Fruit fly (Drosophila melanogaster): ENCODE results near the gene CG15258.

Gene CG15258

DNA sequence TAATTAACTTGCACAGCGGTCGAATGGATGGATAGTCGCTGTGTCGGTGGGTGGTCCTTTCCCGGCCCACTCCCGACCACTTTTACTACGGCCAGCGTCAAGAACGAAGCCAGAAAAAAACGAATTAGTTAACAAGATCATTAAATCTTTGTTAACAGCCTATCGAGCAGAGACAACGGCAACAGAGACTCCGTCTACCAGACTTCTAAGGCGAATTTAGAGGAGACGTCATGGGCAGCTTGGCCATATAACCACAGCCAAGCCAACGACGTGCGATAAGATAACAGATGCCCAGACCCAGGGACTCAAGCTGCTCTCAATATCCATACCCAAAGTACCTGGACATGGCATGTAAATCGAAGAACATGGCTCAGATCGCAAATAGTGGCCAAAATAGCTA lies 30.8 kb downstream of the CG15258 start:
- TF ChIP-seq cad (GFP tag; optimal IDR thresholded peaks at IDR 0.05) (peak; percentile 36), CG7987 (GFP tag; optimal IDR thresholded peaks at IDR 0.05) (no peak), Side (GFP tag; optimal IDR thresholded peaks at IDR 0.05) (no peak), CG18764 (GFP tag; optimal IDR thresholded peaks at IDR 0.05) (no peak), Ets65A (GFP tag) (peak; percentile 31), zen (tag; optimal IDR thresholded peaks at IDR 0.05) (peak; percentile 94)

- no peak for TF ChIP-seq Atf-2 (GFP tag; optimal IDR thresholded peaks at IDR 0.05)
- no peak for TF ChIP-seq CG33213 (GFP tag; optimal IDR thresholded peaks at IDR 0.05)
- TF ChIP-seq rib (GFP tag; IDR thresholded peaks at IDR 0.05): no peak
- no peak for TF ChIP-seq fd102C (GFP tag; optimal IDR thresholded peaks at IDR 0.05)
- no peak for TF ChIP-seq CG6765 (GFP tag; optimal IDR thresholded peaks at IDR 0.05)
- no peak for TF ChIP-seq Nf-YA (GFP tag; IDR thresholded peaks at IDR 0.05)
Measured at dm6 chr2L:15329382-15329781, 32.0 kb downstream of the CG15258 start.

- peak; percentile 21; the same call in 1 of the 2 replicates for TF ChIP-seq sisA (GFP tag; IDR thresholded peaks at IDR 0.05)
- no peak for TF ChIP-seq nom (GFP tag; optimal IDR thresholded peaks at IDR 0.05)
- no peak for TF ChIP-seq prd (optimal IDR thresholded peaks at IDR 0.05)
- peak; percentile 50; the same call in 2 of the 3 replicates for TF ChIP-seq prd (GFP tag; IDR thresholded peaks at IDR 0.05)
- peak in 1 of 2 experiments; percentile 4 for TF ChIP-seq bsh (GFP tag; optimal IDR thresholded peaks at IDR 0.05)
- TF ChIP-seq pan (optimal IDR thresholded peaks at IDR 0.05): no peak
- no peak for TF ChIP-seq pan (GFP tag; optimal IDR thresholded peaks at IDR 0.05 in 1 of 2, IDR thresholded peaks at IDR 0.05 in 1 of 2)
- peak; percentile 5; the same call in 1 of the 2 replicates for TF ChIP-seq lmd (GFP tag; IDR thresholded peaks at IDR 0.05)
- TF ChIP-seq cad (GFP tag; optimal IDR thresholded peaks at IDR 0.05): no peak
- TF ChIP-seq CG6689 (GFP tag; IDR thresholded peaks at IDR 0.05): 0 out of 2 replicates have a peak, but pooled peaks have one; percentile 6
- TF ChIP-seq CG16863 (GFP tag; optimal IDR thresholded peaks at IDR 0.05): no peak
- TF ChIP-seq zf30C (GFP tag; optimal IDR thresholded peaks at IDR 0.05): no peak
- TF ChIP-seq inv (GFP tag; IDR thresholded peaks at IDR 0.05; ENCODE audit: partially characterized antibody): no peak
- TF ChIP-seq CG9727 (GFP tag; optimal IDR thresholded peaks at IDR 0.05): peak; percentile 9
- TF ChIP-seq D19B (GFP tag; optimal IDR thresholded peaks at IDR 0.05): no peak
- peak; percentile 3 for TF ChIP-seq gem (tag; optimal IDR thresholded peaks at IDR 0.05)
- TF ChIP-seq Drgx (GFP tag; IDR thresholded peaks at IDR 0.05): peak; percentile 48
Measured at dm6 chr2L:15327993-15328392, 33.4 kb downstream of the CG15258 start.

DNA sequence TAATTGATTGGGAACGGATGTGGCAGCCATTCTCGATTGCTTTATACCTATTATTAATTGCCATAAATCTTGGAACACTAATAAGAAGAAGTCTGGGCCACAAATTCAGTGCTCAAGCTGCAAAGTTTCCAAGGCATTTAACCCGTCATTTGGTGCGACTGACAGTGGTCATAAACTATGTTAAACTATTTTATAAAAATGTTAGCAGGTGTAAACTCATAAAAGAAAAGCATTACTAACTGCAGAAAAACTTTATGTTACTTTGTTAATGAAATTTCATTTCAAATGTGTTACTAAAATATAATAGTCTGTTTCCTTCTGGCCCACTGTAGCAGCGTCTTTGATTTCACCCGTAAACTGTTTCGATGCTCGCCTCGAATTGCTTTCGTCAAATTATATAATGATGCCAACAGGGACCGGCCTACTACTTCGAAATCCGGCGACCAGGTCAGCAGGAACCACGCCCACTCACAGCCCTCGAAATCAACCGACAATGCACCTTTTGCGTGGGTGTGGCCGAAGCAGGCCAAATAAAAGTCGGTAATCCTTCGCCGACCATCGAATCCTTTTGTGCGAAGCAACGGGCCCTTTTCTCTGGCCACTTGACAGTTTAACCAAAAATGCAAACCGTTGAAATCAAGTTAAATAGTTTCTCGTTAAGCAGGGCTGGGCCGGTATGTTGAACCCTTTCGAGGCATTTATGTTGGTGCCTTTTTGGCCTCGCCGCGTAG lies 35.7 kb downstream of the CG15258 start:
- TF ChIP-seq CG17829 (tag; optimal IDR thresholded peaks at IDR 0.05): no peak
- TF ChIP-seq fru (optimal IDR thresholded peaks at IDR 0.05): no peak
- TF ChIP-seq Dfd (GFP tag; optimal IDR thresholded peaks at IDR 0.05): no peak
- TF ChIP-seq YL-1 (GFP tag; optimal IDR thresholded peaks at IDR 0.05): no peak
- TF ChIP-seq gem (tag; optimal IDR thresholded peaks at IDR 0.05): peak; percentile 28
- no peak for TF ChIP-seq CG10274 (GFP tag; optimal IDR thresholded peaks at IDR 0.05)
- no peak for TF ChIP-seq CG10654 (GFP tag; optimal IDR thresholded peaks at IDR 0.05)
- no peak for TF ChIP-seq ATbp (GFP tag; optimal IDR thresholded peaks at IDR 0.05)
- TF ChIP-seq lola (GFP tag; optimal IDR thresholded peaks at IDR 0.05): no peak
- TF ChIP-seq lov (optimal IDR thresholded peaks at IDR 0.05): no peak
- no peak for TF ChIP-seq lov (GFP tag; IDR thresholded peaks at IDR 0.05)
- TF ChIP-seq kah (GFP tag; optimal IDR thresholded peaks at IDR 0.05): no peak
- no peak for TF ChIP-seq Bdp1 (GFP tag; optimal IDR thresholded peaks at IDR 0.05)
- TF ChIP-seq CG4282 (GFP tag; optimal IDR thresholded peaks at IDR 0.05): no peak
- TF ChIP-seq CG16779 (GFP tag; IDR thresholded peaks at IDR 0.05): no peak
- TF ChIP-seq Dip2 (GFP tag; IDR thresholded peaks at IDR 0.05): no peak
- no peak for TF ChIP-seq yki (optimal IDR thresholded peaks at IDR 0.05)
- TF ChIP-seq slp2 (GFP tag; optimal IDR thresholded peaks at IDR 0.05): no peak
- no peak for TF ChIP-seq Asciz (GFP tag; optimal IDR thresholded peaks at IDR 0.05)
- TF ChIP-seq CG4404 (GFP tag; IDR thresholded peaks at IDR 0.05): no peak
- TF ChIP-seq CG13424 (tag; optimal IDR thresholded peaks at IDR 0.05): no peak
